Fruit fly (Drosophila melanogaster) whole organism, embryonic: ENCODE measurements around the gene LeuRS-m.

Source experiments
- Ada2b ChIP-seq: fragments of 200-800 bp; sonication (Bioruptor generic); IDR thresholded peaks from 2 replicates; pipeline ENCODE4 v1.3.6; 2022; ENCODE audit warnings: missing biosample characterization, missing genetic modification characterization
- B-H2 ChIP-seq: fragments of 200-800 bp; sonication (Bioruptor generic); optimal IDR thresholded peaks from 2 replicates; lab custom pipeline; 2018; ENCODE audit warnings: missing biosample characterization, mild to moderate bottlenecking, missing genetic modification characterization
- CG10274 ChIP-seq: fragments of 200-800 bp; sonication (Bioruptor generic); optimal IDR thresholded peaks from 3 replicates; lab custom pipeline; 2017; ENCODE audit warnings: missing biosample characterization, mild to moderate bottlenecking, missing genetic modification characterization
- CG11456 ChIP-seq: fragments of 200-800 bp; sonication (Bioruptor generic); IDR thresholded peaks from 3 replicates; pipeline ENCODE4 v1.3.6; 2022; ENCODE audit warnings: missing biosample characterization, missing genetic modification characterization
- CG12299 ChIP-seq: fragments of 200-800 bp; sonication (Bioruptor generic); optimal IDR thresholded peaks from 2 replicates; lab custom pipeline; 2018; ENCODE audit warnings: missing biosample characterization, mild to moderate bottlenecking, missing genetic modification characterization
- CG12744 ChIP-seq: fragments of 200-800 bp; sonication (Bioruptor generic); optimal IDR thresholded peaks from 2 replicates; lab custom pipeline; 2016; ENCODE audit warnings: missing biosample characterization, missing genetic modification characterization
- CG12769 ChIP-seq: fragments of 200-800 bp; sonication (Bioruptor generic); optimal IDR thresholded peaks from 2 replicates; lab custom pipeline; 2019; ENCODE audit warnings: missing biosample characterization, mild to moderate bottlenecking, missing genetic modification characterization, moderate library complexity
- CG14667 ChIP-seq: fragments of 200-800 bp; sonication (Bioruptor generic); IDR thresholded peaks from 2 replicates; pipeline ENCODE4 v1.3.6; 2022; ENCODE audit warnings: missing biosample characterization, missing genetic modification characterization
- CG3163 ChIP-seq: fragments of 200-800 bp; sonication (Bioruptor generic); optimal IDR thresholded peaks from 3 replicates; lab custom pipeline; 2016; ENCODE audit warnings: missing biosample characterization, missing genetic modification characterization
- CG3995 ChIP-seq: fragments of 200-800 bp; sonication (Bioruptor generic); optimal IDR thresholded peaks from 3 replicates; lab custom pipeline; 2016; ENCODE audit warnings: missing biosample characterization, missing genetic modification characterization
- CG5180 ChIP-seq: fragments of 200-800 bp; sonication (Bioruptor generic); optimal IDR thresholded peaks from 3 replicates; lab custom pipeline; 2017; ENCODE audit warnings: missing biosample characterization, missing genetic modification characterization, mild to moderate bottlenecking, moderate library complexity, missing genetic modification reagents
- CG8388 ChIP-seq: fragments of 200-800 bp; sonication (Bioruptor generic); optimal IDR thresholded peaks from 2 replicates; lab custom pipeline; 2019; ENCODE audit warnings: missing biosample characterization, mild to moderate bottlenecking, missing genetic modification characterization, moderate library complexity
- CG9797 ChIP-seq: fragments of 200-800 bp; sonication (Bioruptor generic); optimal IDR thresholded peaks from 3 replicates; lab custom pipeline; 2018; ENCODE audit warnings: missing biosample characterization, mild to moderate bottlenecking, missing genetic modification characterization
- CTCF ChIP-seq: fragments of 200-800 bp; sonication (Bioruptor generic); optimal IDR thresholded peaks from 2 replicates; lab custom pipeline; 2017; ENCODE audit warnings: missing biosample characterization, mild to moderate bottlenecking, missing genetic modification characterization, moderate library complexity
- Chrac-16 ChIP-seq: fragments of 200-800 bp; sonication (Bioruptor generic); optimal IDR thresholded peaks from 3 replicates; lab custom pipeline; 2016; ENCODE audit warnings: missing biosample characterization, missing genetic modification characterization
- Dbx ChIP-seq: fragments of 200-800 bp; sonication (Bioruptor generic); IDR thresholded peaks from 3 replicates; pipeline ENCODE4 v1.3.6; 2022; ENCODE audit warnings: missing biosample characterization, missing genetic modification characterization
- Dip2 ChIP-seq: fragments of 200-800 bp; sonication (Bioruptor generic); IDR thresholded peaks from 2 replicates; pipeline ENCODE4 v1.3.6; 2022; ENCODE audit warnings: missing biosample characterization, missing genetic modification characterization
- Ets65A ChIP-seq: fragments of 200-800 bp; sonication (Bioruptor generic); peaks from one replicate; lab custom pipeline; 2016; ENCODE audit warnings: missing biosample characterization, missing genetic modification characterization
- Hr78 ChIP-seq, 2 experiments: fragments of 200-800 bp in 1 of 2; fragments of >200 bp in 1 of 2; sonication (Bioruptor generic) in 1 of 2; optimal IDR thresholded peaks; 2 replicates each; lab custom pipeline; 2017 to 2019; ENCODE audit warnings: missing biosample characterization in 2 of 2, missing genetic modification characterization in 2 of 2, mild to moderate bottlenecking in 1 of 2, moderate library complexity in 1 of 2
- Myb ChIP-seq: fragments of 200-800 bp; sonication (Bioruptor generic); optimal IDR thresholded peaks from 2 replicates; lab custom pipeline; 2016; ENCODE audit warnings: missing biosample characterization, missing genetic modification characterization
- PHDP ChIP-seq: fragments of 200-800 bp; sonication (Bioruptor generic); optimal IDR thresholded peaks from 3 replicates; lab custom pipeline; 2018; ENCODE audit warnings: missing biosample characterization, mild to moderate bottlenecking, missing genetic modification characterization, moderate library complexity
- Ssrp ChIP-seq: fragments of 200-800 bp; sonication (Bioruptor generic); optimal IDR thresholded peaks from 2 replicates; lab custom pipeline; 2018; ENCODE audit warnings: missing biosample characterization, mild to moderate bottlenecking, missing genetic modification characterization, moderate library complexity
- Trl ChIP-seq, 3 experiments: fragments of >200 bp in 2 of 3; fragments of 200-800 bp in 1 of 3; sonication (Bioruptor generic) in 1 of 3; optimal IDR thresholded peaks; 2 replicates in 1 of 3; 3 replicates in 2 of 3; lab custom pipeline; 2016 to 2017; ENCODE audit warnings: missing biosample characterization in 1 of 3, missing genetic modification characterization in 1 of 3
- Usf ChIP-seq: fragments of 200-800 bp; sonication (Bioruptor generic); optimal IDR thresholded peaks from 2 replicates; lab custom pipeline; 2017; ENCODE audit warnings: missing genotype, missing biosample characterization, missing genetic modification characterization
- ab ChIP-seq: fragments of 200-800 bp; sonication (Bioruptor generic); optimal IDR thresholded peaks from 2 replicates; lab custom pipeline; 2016; ENCODE audit warnings: missing biosample characterization, missing genetic modification characterization
- amos ChIP-seq: fragments of 200-800 bp; sonication (Bioruptor generic); IDR thresholded peaks from 2 replicates; pipeline ENCODE4 v1.3.6; 2022; ENCODE audit warnings: missing biosample characterization, missing genetic modification characterization; ENCODE audit not compliant: partially characterized antibody
- ase ChIP-seq: fragments of 200-800 bp; sonication (Bioruptor generic); IDR thresholded peaks from 3 replicates; pipeline ENCODE4 v1.3.6; 2022; ENCODE audit warnings: missing biosample characterization, missing genetic modification characterization
- danr ChIP-seq: fragments of 200-800 bp; sonication (Bioruptor generic); IDR thresholded peaks from 2 replicates; pipeline ENCODE4 v1.3.6; 2022; ENCODE audit warnings: missing biosample characterization, missing genetic modification characterization
- hth ChIP-seq: fragments of >200 bp; optimal IDR thresholded peaks from 2 replicates; lab custom pipeline; 2017; ENCODE audit warnings: inconsistent platforms
- jigr1 ChIP-seq: fragments of 200-800 bp; sonication (Bioruptor generic); IDR thresholded peaks from 3 replicates; pipeline ENCODE4 v1.3.6; 2022; ENCODE audit warnings: missing biosample characterization, missing genetic modification characterization
- onecut ChIP-seq: fragments of 200-800 bp; sonication (Bioruptor generic); IDR thresholded peaks from 2 replicates; pipeline ENCODE4 v1.3.6; 2022; ENCODE audit warnings: missing biosample characterization, missing genetic modification characterization
- org-1 ChIP-seq: fragments of 200-800 bp; sonication (Bioruptor generic); optimal IDR thresholded peaks from 2 replicates; lab custom pipeline; 2017; ENCODE audit warnings: missing biosample characterization, missing genetic modification characterization
- peb ChIP-seq: fragments of 200-800 bp; sonication (Bioruptor generic); IDR thresholded peaks from 2 replicates; pipeline ENCODE4 v1.3.6; 2022; ENCODE audit warnings: missing biosample characterization, missing genetic modification characterization
- pita ChIP-seq: fragments of 200-800 bp; sonication (Bioruptor generic); optimal IDR thresholded peaks from 2 replicates; lab custom pipeline; 2017; ENCODE audit warnings: missing biosample characterization, mild to moderate bottlenecking, missing genetic modification characterization
- pros ChIP-seq: fragments of 200-800 bp; sonication (Bioruptor generic); optimal IDR thresholded peaks from 3 replicates; lab custom pipeline; 2019; ENCODE audit warnings: missing biosample characterization, mild to moderate bottlenecking, missing genetic modification characterization, moderate library complexity
- sc ChIP-seq, 3 experiments: fragments of >200 bp in 2 of 3; fragments of 200-800 bp in 1 of 3; sonication (Bioruptor generic) in 1 of 3; optimal IDR thresholded peaks; 2 replicates in 2 of 3; 3 replicates in 1 of 3; lab custom pipeline; 2017; ENCODE audit warnings: mild to moderate bottlenecking in 1 of 3, missing biosample characterization in 1 of 3, missing genetic modification characterization in 1 of 3, missing genetic modification reagents in 1 of 3
- sens ChIP-seq: fragments of 200-800 bp; sonication (Bioruptor generic); peaks from one replicate; lab custom pipeline; 2016; ENCODE audit warnings: missing biosample characterization, missing genetic modification characterization
- so ChIP-seq: fragments of 200-800 bp; sonication (Bioruptor generic); IDR thresholded peaks from 3 replicates; pipeline ENCODE4 v1.3.6; 2022; ENCODE audit warnings: missing biosample characterization, missing genetic modification characterization
- stwl ChIP-seq: fragments of 200-800 bp; sonication (Bioruptor generic); optimal IDR thresholded peaks from 3 replicates; lab custom pipeline; 2018; ENCODE audit warnings: missing biosample characterization, mild to moderate bottlenecking, missing genetic modification characterization, moderate library complexity
- vfl ChIP-seq: fragments of 200-800 bp; sonication (Bioruptor generic); optimal IDR thresholded peaks from 2 replicates; lab custom pipeline; 2016; ENCODE audit warnings: missing biosample characterization, missing genetic modification characterization
- z ChIP-seq: fragments of 200-800 bp; sonication (Bioruptor generic); IDR thresholded peaks from 3 replicates; pipeline ENCODE4 v1.3.6; 2022; ENCODE audit warnings: missing biosample characterization, missing genetic modification characterization

LeuRS-m gene

dm6 chr3L:4800641-4801040, 25.0 kb upstream of the LeuRS-m start (continued):
- TF ChIP-seq CG12299 (no peak), hth (lab: Kevin White, UChicago) (no peak), Myb (no peak), jigr1 (GFP tag; lab: Robert Waterston, UW) (no peak), B-H2 (GFP tag; lab: Kevin White, UChicago) (no peak), z (peak; percentile 94), CG9797 (GFP tag; lab: Kevin White, UChicago) (no peak), CG3163 (GFP tag; lab: Kevin White, UChicago) (peak; percentile 59), Trl (optimal IDR thresholded peaks at IDR 0.05; lab: Kevin White, UChicago) (peak in 1 of 2 experiments; percentile 10), Trl (GFP tag; optimal IDR thresholded peaks at IDR 0.05; lab: Kevin White, UChicago) (no peak), CG8388 (GFP tag; lab: Kevin White, UChicago) (no peak), so (GFP tag; lab: Robert Waterston, UW) (no peak), CG12744 (no peak), Ada2b (GFP tag; lab: Robert Waterston, UW) (no peak), ase (GFP tag; lab: Robert Waterston, UW) (no peak), Dbx (GFP tag; lab: Robert Waterston, UW) (no peak), danr (GFP tag; lab: Robert Waterston, UW) (no peak), pros (GFP tag; lab: Kevin White, UChicago) (no peak), PHDP (no peak), CG5180 (GFP tag; lab: Kevin White, UChicago) (peak; percentile 59), peb (no peak), Usf (GFP tag; lab: Kevin White, UChicago) (no peak), Ssrp (tag; lab: Kevin White, UChicago) (no peak), sc (optimal IDR thresholded peaks at IDR 0.05; lab: Kevin White, UChicago) (no peak), sc (GFP tag; optimal IDR thresholded peaks at IDR 0.05; lab: Kevin White, UChicago) (no peak), CG3995 (GFP tag; lab: Kevin White, UChicago) (no peak), org-1 (GFP tag; lab: Kevin White, UChicago) (no peak), ab (GFP tag; lab: Kevin White, UChicago) (no peak), Chrac-16 (GFP tag; lab: Kevin White, UChicago) (no peak), Hr78 (GFP tag; optimal IDR thresholded peaks at IDR 0.05; lab: Kevin White, UChicago) (no peak), amos (no peak; the same call in 1 of the 2 replicates), onecut (GFP tag; lab: Robert Waterston, UW) (peak; percentile 16; the same call in 1 of the 2 replicates), vfl (GFP tag; lab: Kevin White, UChicago) (no peak)

- TF ChIP-seq CG14667 (GFP tag; lab: Robert Waterston, UW), result no peak
- TF ChIP-seq CG10274 (GFP tag; lab: Kevin White, UChicago), result no peak
- peak; percentile 42 for TF ChIP-seq Ets65A (GFP tag; lab: Kevin White, UChicago)
Measured at dm6 chr3L:4805174-4805573, 20.5 kb upstream of the LeuRS-m start, which contains the start of gene CG7509. TSS of gene CG7509 (minus strand) at chr3L:4805274.

- no peak for TF ChIP-seq CG12769 (tag; lab: Kevin White, UChicago)
- TF ChIP-seq CTCF (GFP tag; lab: Kevin White, UChicago), result peak; percentile 92
- peak; percentile 39 for TF ChIP-seq pita (GFP tag; lab: Kevin White, UChicago)
- TF ChIP-seq Ets65A (GFP tag; lab: Kevin White, UChicago), result peak; percentile 21
- TF ChIP-seq stwl (tag; lab: Kevin White, UChicago), result peak; percentile 15
- TF ChIP-seq sens (GFP tag; lab: Kevin White, UChicago), result peak; percentile 21
- TF ChIP-seq vfl (GFP tag; lab: Kevin White, UChicago), result no peak
- TF ChIP-seq CG11456 (GFP tag; lab: Robert Waterston, UW), result 0 out of 3 replicates have a peak, but pooled peaks have one; percentile 5
- peak; percentile 34; the same call in 1 of the 2 replicates for TF ChIP-seq Dip2 (GFP tag; lab: Robert Waterston, UW)
Measured at dm6 chr3L:4805751-4806150, 19.9 kb upstream of the LeuRS-m start.
